Worm (Caenorhabditis elegans) whole organism, mixed stage, embryonic: ENCODE measurements around the gene srh-284.

ENCODE experiments used
- elt-3 ChIP-seq: fragments of 150-350 bp; optimal IDR thresholded peaks from 2 replicates; lab custom pipeline; 2014; ENCODE audit warnings: missing biosample characterization, missing genetic modification characterization
- lsy-2 ChIP-seq: fragments of 150-350 bp; optimal IDR thresholded peaks from 2 replicates; lab custom pipeline; 2014; ENCODE audit warnings: missing biosample characterization, missing genetic modification characterization
- mep-1 ChIP-seq: fragments of 150-350 bp; optimal IDR thresholded peaks from 2 replicates; lab custom pipeline; 2017; ENCODE audit warnings: missing biosample characterization, missing genetic modification reagents, missing genetic modification characterization, inconsistent platforms
- pha-4 ChIP-seq: fragments of 150-350 bp; optimal IDR thresholded peaks from 2 replicates; lab custom pipeline; 2018; ENCODE audit warnings: missing biosample characterization, missing genetic modification reagents, missing genetic modification characterization
- sem-2 ChIP-seq: fragments of 200-800 bp; sonication (Bioruptor generic); optimal IDR thresholded peaks from 2 replicates; lab custom pipeline; 2018; ENCODE audit warnings: mild to moderate bottlenecking, missing genetic modification characterization, missing compliant biosample characterization
- unc-62 ChIP-seq: fragments of 150-350 bp; optimal IDR thresholded peaks from 2 replicates; lab custom pipeline; 2014; ENCODE audit warnings: missing biosample characterization, missing genetic modification reagents, missing genetic modification characterization

DNA sequence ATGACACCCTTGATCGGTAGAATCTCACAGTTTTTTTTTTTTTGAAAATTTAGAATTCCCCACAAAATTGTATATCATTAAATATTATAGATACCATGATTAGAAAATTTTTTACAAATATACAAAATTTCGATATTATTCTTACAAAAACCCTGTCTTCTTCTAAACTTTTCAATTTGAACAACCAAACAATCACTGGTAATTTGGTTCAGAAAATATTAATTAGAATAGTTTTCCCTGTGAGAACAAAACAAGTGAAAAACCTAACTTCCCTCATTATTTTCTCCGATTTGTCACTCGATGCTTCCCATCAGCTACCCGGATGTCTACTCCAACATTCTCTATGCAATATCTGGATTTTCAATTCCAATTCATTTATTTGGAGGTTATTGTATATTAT, 42.7 kb downstream of the srh-284 start, which contains the start of gene srh-296:
- TF ChIP-seq elt-3 (no peak), unc-62 (GFP tag; lab: Kevin White, UChicago) (no peak), pha-4 (no peak), sem-2 (GFP tag; lab: Kevin White, UChicago) (no peak), lsy-2 (tag; lab: Kevin White, UChicago) (no peak), mep-1 (tag; lab: Kevin White, UChicago) (no peak)
